Fruit fly (Drosophila melanogaster) whole organism, embryonic: Measurements from ENCODE around the gene Sec13.

ENCODE experiments used
- Asciz ChIP-seq: fragments of 200-800 bp; sonication (Bioruptor generic); optimal IDR thresholded peaks from 2 replicates; lab custom pipeline; 2017; ENCODE audit warnings: missing biosample characterization, mild to moderate bottlenecking, missing genetic modification characterization, missing genetic modification reagents
- Atf6 ChIP-seq: fragments of 200-800 bp; sonication (Bioruptor generic); IDR thresholded peaks from 2 replicates; pipeline ENCODE4 v1.3.6; 2022; ENCODE audit warnings: missing biosample characterization, missing genetic modification characterization
- B-H2 ChIP-seq: fragments of 200-800 bp; sonication (Bioruptor generic); optimal IDR thresholded peaks from 2 replicates; lab custom pipeline; 2018; ENCODE audit warnings: missing biosample characterization, mild to moderate bottlenecking, missing genetic modification characterization
- Blimp-1 ChIP-seq: fragments of 200-800 bp; sonication (Bioruptor generic); optimal IDR thresholded peaks from 3 replicates; lab custom pipeline; 2018; ENCODE audit warnings: missing biosample characterization, missing genetic modification characterization, mild to moderate bottlenecking, moderate library complexity, missing genetic modification reagents
- CG11560 ChIP-seq: fragments of 200-800 bp; sonication (Bioruptor generic); IDR thresholded peaks from 3 replicates; pipeline ENCODE4 v1.3.6; 2022; ENCODE audit warnings: missing biosample characterization, missing genetic modification characterization
- CG11696 ChIP-seq: fragments of 200-800 bp; sonication (Bioruptor generic); IDR thresholded peaks from 2 replicates; pipeline ENCODE4 v1.3.6; 2022; ENCODE audit warnings: missing biosample characterization, missing genetic modification characterization
- CG12104 ChIP-seq: fragments of 200-800 bp; sonication (Bioruptor generic); optimal IDR thresholded peaks from 3 replicates; lab custom pipeline; 2016; ENCODE audit warnings: missing biosample characterization, missing genetic modification characterization
- CG12236 ChIP-seq: fragments of 200-800 bp; sonication (Bioruptor generic); optimal IDR thresholded peaks from 2 replicates; lab custom pipeline; 2016; ENCODE audit warnings: missing biosample characterization, missing genetic modification characterization
- CG1233 ChIP-seq: fragments of 200-800 bp; sonication (Bioruptor generic); optimal IDR thresholded peaks from 4 replicates; lab custom pipeline; 2018; ENCODE audit warnings: missing biosample characterization, mild to moderate bottlenecking, missing genetic modification characterization
- CG12744 ChIP-seq: fragments of 200-800 bp; sonication (Bioruptor generic); optimal IDR thresholded peaks from 2 replicates; lab custom pipeline; 2016; ENCODE audit warnings: missing biosample characterization, missing genetic modification characterization
- CG13296 ChIP-seq: fragments of 200-800 bp; sonication (Bioruptor generic); optimal IDR thresholded peaks from 3 replicates; lab custom pipeline; 2018; ENCODE audit warnings: missing biosample characterization, mild to moderate bottlenecking, missing genetic modification characterization
- CG14014 ChIP-seq: fragments of 200-800 bp; sonication (Bioruptor generic); IDR thresholded peaks from 2 replicates; pipeline ENCODE4 v1.3.6; 2022; ENCODE audit warnings: missing biosample characterization, missing genetic modification characterization
- CG15073 ChIP-seq: fragments of 200-800 bp; sonication (Bioruptor generic); optimal IDR thresholded peaks from 2 replicates; lab custom pipeline; 2016; ENCODE audit warnings: missing biosample characterization, missing genetic modification characterization
- CG16815 ChIP-seq: fragments of 200-800 bp; sonication (Bioruptor generic); optimal IDR thresholded peaks from 3 replicates; lab custom pipeline; 2017; ENCODE audit warnings: missing biosample characterization, mild to moderate bottlenecking, missing genetic modification characterization
- CG17361 ChIP-seq: fragments of 200-800 bp; sonication (Bioruptor generic); IDR thresholded peaks from 3 replicates; pipeline ENCODE4 v1.3.6; 2022; ENCODE audit warnings: missing biosample characterization, missing genetic modification characterization
- CG17385 ChIP-seq: fragments of 200-800 bp; sonication (Bioruptor generic); optimal IDR thresholded peaks from 3 replicates; lab custom pipeline; 2018; ENCODE audit warnings: missing biosample characterization, mild to moderate bottlenecking, missing genetic modification characterization
- CG17612 ChIP-seq: fragments of 200-800 bp; sonication (Bioruptor generic); IDR thresholded peaks from 2 replicates; pipeline ENCODE4 v1.3.6; 2022; ENCODE audit warnings: missing biosample characterization, missing genetic modification characterization
- CG18764 ChIP-seq: fragments of 200-800 bp; sonication (Bioruptor generic); optimal IDR thresholded peaks from 3 replicates; lab custom pipeline; 2016; ENCODE audit warnings: missing biosample characterization, missing genetic modification characterization
- CG3163 ChIP-seq: fragments of 200-800 bp; sonication (Bioruptor generic); optimal IDR thresholded peaks from 3 replicates; lab custom pipeline; 2016; ENCODE audit warnings: missing biosample characterization, missing genetic modification characterization
- CG4820 ChIP-seq: fragments of 200-800 bp; sonication (Bioruptor generic); optimal IDR thresholded peaks from 3 replicates; lab custom pipeline; 2016; ENCODE audit warnings: missing biosample characterization, missing genetic modification characterization
- CG5180 ChIP-seq: fragments of 200-800 bp; sonication (Bioruptor generic); optimal IDR thresholded peaks from 3 replicates; lab custom pipeline; 2017; ENCODE audit warnings: missing biosample characterization, missing genetic modification characterization, mild to moderate bottlenecking, moderate library complexity, missing genetic modification reagents
- CG5953 ChIP-seq: fragments of 200-800 bp; sonication (Bioruptor generic); IDR thresholded peaks from 2 replicates; pipeline ENCODE4 v1.3.6; 2022; ENCODE audit warnings: missing biosample characterization, missing genetic modification characterization
- CG6765 ChIP-seq: fragments of 200-800 bp; sonication (Bioruptor generic); optimal IDR thresholded peaks from 3 replicates; lab custom pipeline; 2017; ENCODE audit warnings: missing biosample characterization, mild to moderate bottlenecking, missing genetic modification characterization
- Chrac-16 ChIP-seq: fragments of 200-800 bp; sonication (Bioruptor generic); optimal IDR thresholded peaks from 3 replicates; lab custom pipeline; 2016; ENCODE audit warnings: missing biosample characterization, missing genetic modification characterization
- Gug ChIP-seq: fragments of 200-800 bp; sonication (Bioruptor generic); IDR thresholded peaks from 4 replicates; pipeline ENCODE4 v1.3.6; 2022; ENCODE audit warnings: missing biosample characterization, missing genetic modification characterization
- Hr3 ChIP-seq: fragments of 200-800 bp; sonication (Bioruptor generic); optimal IDR thresholded peaks from 3 replicates; lab custom pipeline; 2016; ENCODE audit warnings: missing biosample characterization, missing genetic modification characterization
- Meics ChIP-seq: fragments of 200-800 bp; sonication (Bioruptor generic); optimal IDR thresholded peaks from 2 replicates; lab custom pipeline; 2017; ENCODE audit warnings: missing biosample characterization, mild to moderate bottlenecking, missing genetic modification characterization
- Optix ChIP-seq: fragments of 200-800 bp; sonication (Bioruptor generic); IDR thresholded peaks from 3 replicates; pipeline ENCODE4 v1.3.6; 2022; ENCODE audit warnings: missing biosample characterization, missing genetic modification characterization
- Sry-δ ChIP-seq: fragments of 200-800 bp; sonication (Bioruptor generic); optimal IDR thresholded peaks from 2 replicates; lab custom pipeline; 2016; ENCODE audit warnings: missing biosample characterization, missing genetic modification characterization
- crol ChIP-seq: fragments of 200-800 bp; sonication (Bioruptor generic); IDR thresholded peaks from 2 replicates; pipeline ENCODE4 v1.3.6; 2022; ENCODE audit warnings: missing biosample characterization, missing genetic modification characterization
- dmrt99B ChIP-seq: fragments of 200-800 bp; sonication (Bioruptor generic); optimal IDR thresholded peaks from 2 replicates; lab custom pipeline; 2018; ENCODE audit warnings: missing biosample characterization, mild to moderate bottlenecking, missing genetic modification characterization, moderate library complexity
- eve ChIP-seq, 2 experiments: fragments of >200 bp; optimal IDR thresholded peaks; 2 replicates each; lab custom pipeline; 2017; ENCODE audit warnings: missing biosample characterization in 2 of 2, missing genetic modification characterization in 2 of 2
- ewg ChIP-seq: fragments of 200-800 bp; sonication (Bioruptor generic); optimal IDR thresholded peaks from 3 replicates; lab custom pipeline; 2017; ENCODE audit warnings: mild to moderate bottlenecking, missing biosample characterization, missing genetic modification reagents, missing genetic modification characterization
- gcm2 ChIP-seq: fragments of 200-800 bp; sonication (Bioruptor generic); optimal IDR thresholded peaks from 2 replicates; lab custom pipeline; 2016; ENCODE audit warnings: missing biosample characterization, missing genetic modification characterization
- grn ChIP-seq: fragments of 200-800 bp; sonication (Bioruptor generic); optimal IDR thresholded peaks from 3 replicates; lab custom pipeline; 2017; ENCODE audit warnings: missing biosample characterization, missing genetic modification characterization
- gsb-n ChIP-seq: fragments of 200-800 bp; sonication (Bioruptor generic); optimal IDR thresholded peaks from 3 replicates; lab custom pipeline; 2018; ENCODE audit warnings: missing biosample characterization, mild to moderate bottlenecking, missing genetic modification characterization
- ham ChIP-seq: fragments of 200-800 bp; sonication (Bioruptor generic); IDR thresholded peaks from 2 replicates; pipeline ENCODE4 v1.3.6; 2022; ENCODE audit warnings: missing biosample characterization, missing genetic modification characterization
- odd ChIP-seq: fragments of 200-800 bp; sonication (Bioruptor generic); optimal IDR thresholded peaks from 2 replicates; lab custom pipeline; 2017; ENCODE audit warnings: missing biosample characterization, mild to moderate bottlenecking, missing genetic modification characterization
- p53 ChIP-seq: fragments of 200-800 bp; sonication (Bioruptor generic); optimal IDR thresholded peaks from 2 replicates; lab custom pipeline; 2016; ENCODE audit warnings: missing biosample characterization, missing genetic modification characterization
- pan ChIP-seq, 4 experiments: fragments of >200 bp in 3 of 4; fragments of 200-800 bp in 1 of 4; sonication (Bioruptor generic) in 1 of 4; optimal IDR thresholded peaks in 3 of 4; IDR thresholded peaks in 1 of 4; 2 replicates each; pipeline versions ENCODE4 v1.3.6 to Lab custom; 2017 to 2022; ENCODE audit warnings: missing biosample characterization in 2 of 4, missing genetic modification characterization in 2 of 4, mixed read lengths in 1 of 4
- pb ChIP-seq: fragments of 200-800 bp; sonication (Bioruptor generic); optimal IDR thresholded peaks from 3 replicates; lab custom pipeline; 2016; ENCODE audit warnings: missing biosample characterization, missing genetic modification characterization
- rib ChIP-seq: fragments of 200-800 bp; sonication (Bioruptor generic); IDR thresholded peaks from 2 replicates; pipeline ENCODE4 v1.3.6; 2022; ENCODE audit warnings: missing biosample characterization, missing genetic modification characterization
- run ChIP-seq: fragments of 200-800 bp; sonication (Bioruptor generic); optimal IDR thresholded peaks from 3 replicates; lab custom pipeline; 2018; ENCODE audit warnings: missing biosample characterization, mild to moderate bottlenecking, missing genetic modification characterization
- sc ChIP-seq, 3 experiments: fragments of >200 bp in 2 of 3; fragments of 200-800 bp in 1 of 3; sonication (Bioruptor generic) in 1 of 3; optimal IDR thresholded peaks; 2 replicates in 2 of 3; 3 replicates in 1 of 3; lab custom pipeline; 2017; ENCODE audit warnings: mild to moderate bottlenecking in 1 of 3, missing biosample characterization in 1 of 3, missing genetic modification characterization in 1 of 3, missing genetic modification reagents in 1 of 3
- sd ChIP-seq: fragments of 200-800 bp; sonication (Bioruptor generic); optimal IDR thresholded peaks from 3 replicates; lab custom pipeline; 2018; ENCODE audit warnings: missing biosample characterization, mild to moderate bottlenecking, missing genetic modification characterization, moderate library complexity
- sens ChIP-seq: fragments of 200-800 bp; sonication (Bioruptor generic); peaks from one replicate; lab custom pipeline; 2016; ENCODE audit warnings: missing biosample characterization, missing genetic modification characterization
- sima ChIP-seq: fragments of 200-800 bp; sonication (Bioruptor generic); optimal IDR thresholded peaks from 2 replicates; lab custom pipeline; 2016; ENCODE audit warnings: missing biosample characterization, missing genetic modification characterization
- toy ChIP-seq: fragments of 200-800 bp; sonication (Bioruptor generic); IDR thresholded peaks from 2 replicates; pipeline ENCODE4 v1.3.6; 2022; ENCODE audit warnings: missing biosample characterization, missing genetic modification characterization
- trem ChIP-seq: fragments of 200-800 bp; optimal IDR thresholded peaks from 3 replicates; lab custom pipeline; 2019; ENCODE audit warnings: missing biosample characterization, mild to moderate bottlenecking, missing genetic modification characterization, moderate library complexity
- twi ChIP-seq: fragments of 200-800 bp; optimal IDR thresholded peaks from 2 replicates; lab custom pipeline; 2019; ENCODE audit warnings: missing biosample characterization, mild to moderate bottlenecking, missing genetic modification characterization, moderate library complexity

Sec13 gene

DNA sequence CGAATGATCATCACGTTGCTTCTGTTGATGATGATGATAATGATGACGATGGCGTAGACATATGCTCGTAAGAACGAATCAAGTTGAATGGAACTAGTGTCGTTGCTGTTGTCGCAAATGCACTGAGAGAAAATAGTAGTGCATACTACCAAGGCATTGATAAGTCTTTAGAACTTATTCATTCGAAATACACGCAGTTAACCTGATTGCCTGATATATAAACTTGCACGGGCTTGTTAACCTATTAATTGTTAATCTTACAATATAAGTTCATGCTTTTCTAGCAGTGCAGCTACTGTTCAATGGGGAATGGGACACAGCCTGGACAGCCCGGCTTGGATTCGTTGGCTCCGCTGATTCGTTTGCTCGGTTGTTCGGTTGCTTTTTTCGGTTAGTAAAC is 29.8 kb upstream of the Sec13 start (continued):
- TF ChIP-seq p53 (GFP tag; lab: Kevin White, UChicago) = peak; percentile 40
- peak; percentile 69; the same call in 2 of the 3 replicates for TF ChIP-seq CG11560 (tag; lab: Robert Waterston, UW)
- peak; percentile 70; the same call in 1 of the 2 replicates for TF ChIP-seq CG17612
- TF ChIP-seq sd (tag; lab: Kevin White, UChicago) = peak; percentile 31
- TF ChIP-seq CG4820 (GFP tag; lab: Kevin White, UChicago) = peak; percentile 89
- peak in 1 of 2 experiments; percentile 84 for TF ChIP-seq eve (GFP tag; optimal IDR thresholded peaks at IDR 0.05; lab: Kevin White, UChicago)
- peak; percentile 74 for TF ChIP-seq CG17385
- TF ChIP-seq CG1233 (GFP tag; lab: Kevin White, UChicago) = peak; percentile 79
- peak; percentile 77 for TF ChIP-seq CG14014
- peak; percentile 66 for TF ChIP-seq odd
- peak; percentile 56 for TF ChIP-seq run
- peak; percentile 46 for TF ChIP-seq CG13296
- peak; percentile 85 for TF ChIP-seq pb (GFP tag; lab: Kevin White, UChicago)
- TF ChIP-seq CG5953 (GFP tag; lab: Robert Waterston, UW) = peak; percentile 58; the same call in 1 of the 2 replicates
- TF ChIP-seq CG15073 (GFP tag; lab: Kevin White, UChicago) = no peak
- peak; percentile 69 for TF ChIP-seq ewg
- no peak for TF ChIP-seq crol (GFP tag; lab: Robert Waterston, UW)
- peak; percentile 77 for TF ChIP-seq CG18764 (GFP tag; lab: Kevin White, UChicago)
- TF ChIP-seq grn (GFP tag; lab: Kevin White, UChicago) = no peak
- TF ChIP-seq Optix (GFP tag; lab: Robert Waterston, UW) = peak; percentile 86
- peak; percentile 82 for TF ChIP-seq dmrt99B
- TF ChIP-seq pan (optimal IDR thresholded peaks at IDR 0.05; lab: Kevin White, UChicago) = no peak
- peak in 1 of 2 experiments; percentile 81 for TF ChIP-seq pan (GFP tag; optimal IDR thresholded peaks at IDR 0.05 in 1 of 2, IDR thresholded peaks at IDR 0.05 in 1 of 2)
- TF ChIP-seq CG12236 (GFP tag; lab: Kevin White, UChicago) = peak; percentile 75
- TF ChIP-seq Meics (GFP tag; lab: Kevin White, UChicago) = peak; percentile 80
- TF ChIP-seq rib (GFP tag; lab: Robert Waterston, UW) = peak; percentile 74
- peak; percentile 81 for TF ChIP-seq Hr3 (GFP tag; lab: Kevin White, UChicago)
- peak; percentile 73 for TF ChIP-seq twi (tag; lab: Kevin White, UChicago)
- peak; percentile 98 for TF ChIP-seq sens (GFP tag; lab: Kevin White, UChicago)
- peak; percentile 65; the same call in 1 of the 2 replicates for TF ChIP-seq CG11696
- TF ChIP-seq CG12744 (GFP tag; lab: Kevin White, UChicago) = peak; percentile 58
- TF ChIP-seq CG6765 (GFP tag; lab: Kevin White, UChicago) = peak; percentile 41
- TF ChIP-seq gcm2 (GFP tag; lab: Kevin White, UChicago) = peak; percentile 81
- peak; percentile 88 for TF ChIP-seq gsb-n
- TF ChIP-seq Sry-δ (GFP tag; lab: Kevin White, UChicago) = peak; percentile 48
- peak; percentile 81 for TF ChIP-seq Atf6 (GFP tag; lab: Robert Waterston, UW)
- peak; percentile 66; the same call in 1 of the 2 replicates for TF ChIP-seq toy (GFP tag; lab: Robert Waterston, UW)
- TF ChIP-seq Asciz = peak; percentile 65
- TF ChIP-seq ham (GFP tag; lab: Robert Waterston, UW) = no peak
- peak; percentile 61 for TF ChIP-seq CG5180 (GFP tag; lab: Kevin White, UChicago)
- TF ChIP-seq CG16815 = peak; percentile 88
- no peak for TF ChIP-seq sc (optimal IDR thresholded peaks at IDR 0.05; lab: Kevin White, UChicago)
- TF ChIP-seq sc (GFP tag; optimal IDR thresholded peaks at IDR 0.05; lab: Kevin White, UChicago) = peak; percentile 86
- TF ChIP-seq Gug = peak; percentile 68; the same call in 2 of the 4 replicates
- peak; percentile 86 for TF ChIP-seq CG17361 (GFP tag; lab: Robert Waterston, UW)
- peak; percentile 85 for TF ChIP-seq Chrac-16 (GFP tag; lab: Kevin White, UChicago)
- TF ChIP-seq CG3163 = peak; percentile 58
- TF ChIP-seq CG12104 = peak; percentile 60
- TF ChIP-seq sima (GFP tag; lab: Kevin White, UChicago) = peak; percentile 30
- peak; percentile 89 for TF ChIP-seq Blimp-1 (GFP tag; lab: Kevin White, UChicago)
- TF ChIP-seq B-H2 (GFP tag; lab: Kevin White, UChicago) = no peak
- peak; percentile 81 for TF ChIP-seq trem (tag; lab: Kevin White, UChicago)
